Fruit fly (Drosophila melanogaster): ENCODE measurements around the gene Hsp68.

Hsp68 gene

dm6 chr3R:24058041-24058440, 931 bp upstream of the Hsp68 start, which contains the start of gene SMC1 (continued):
- TF ChIP-seq Chrac-16 (GFP tag; optimal IDR thresholded peaks at IDR 0.05) (no peak), CG2199 (GFP tag; IDR thresholded peaks at IDR 0.05) (peak; percentile 41; the same call in 1 of the 3 replicates), mam (GFP tag; optimal IDR thresholded peaks at IDR 0.05) (peak; percentile 68), Max (GFP tag; optimal IDR thresholded peaks at IDR 0.05) (peak; percentile 34), CG17385 (GFP tag; optimal IDR thresholded peaks at IDR 0.05) (no peak), Stat92E (GFP tag; optimal IDR thresholded peaks at IDR 0.05) (peak in 1 of 3 experiments; percentile 60), nmo (GFP tag; optimal IDR thresholded peaks at IDR 0.05) (no peak), B-H1 (GFP tag; IDR thresholded peaks at IDR 0.05) (no peak), CG5953 (GFP tag; IDR thresholded peaks at IDR 0.05) (no peak), Trl (optimal IDR thresholded peaks at IDR 0.05) (no peak), Trl (GFP tag; optimal IDR thresholded peaks at IDR 0.05) (peak; percentile 39), Hr51 (GFP tag; optimal IDR thresholded peaks at IDR 0.05) (no peak), jigr1 (GFP tag; IDR thresholded peaks at IDR 0.05) (no peak; the same call in 2 of the 3 replicates), CG16779 (GFP tag; IDR thresholded peaks at IDR 0.05) (0 out of 2 replicates have a peak, but pooled peaks have one; percentile 36), org-1 (GFP tag; optimal IDR thresholded peaks at IDR 0.05) (no peak), Usf (GFP tag; optimal IDR thresholded peaks at IDR 0.05) (no peak), sens-2 (GFP tag; IDR thresholded peaks at IDR 0.05) (no peak), CG17186 (GFP tag; optimal IDR thresholded peaks at IDR 0.05) (peak; percentile 47), ind (GFP tag; optimal IDR thresholded peaks at IDR 0.05) (no peak), pho (GFP tag; optimal IDR thresholded peaks at IDR 0.05) (peak; percentile 64), amos (GFP tag; IDR thresholded peaks at IDR 0.05; ENCODE audit: partially characterized antibody) (peak; percentile 100), CG8478 (optimal IDR thresholded peaks at IDR 0.05) (no peak), peb (GFP tag; IDR thresholded peaks at IDR 0.05) (no peak), CG13775 (GFP tag; optimal IDR thresholded peaks at IDR 0.05) (peak; percentile 18), Kr (GFP tag; optimal IDR thresholded peaks at IDR 0.05) (no peak), Hey (tag; optimal IDR thresholded peaks at IDR 0.05) (no peak), pros (GFP tag; optimal IDR thresholded peaks at IDR 0.05) (no peak), CG14710 (tag; optimal IDR thresholded peaks at IDR 0.05) (peak; percentile 68), CG17568 (GFP tag; optimal IDR thresholded peaks at IDR 0.05) (no peak), Meics (GFP tag; optimal IDR thresholded peaks at IDR 0.05) (peak; percentile 29), ken (GFP tag; IDR thresholded peaks at IDR 0.05) (no peak), lilli (GFP tag; optimal IDR thresholded peaks at IDR 0.05) (peak; percentile 56), tx (GFP tag; optimal IDR thresholded peaks at IDR 0.05) (peak; percentile 29), Ravus (GFP tag; IDR thresholded peaks at IDR 0.05) (no peak), CG17361 (GFP tag; IDR thresholded peaks at IDR 0.05) (0 out of 3 replicates have a peak, but pooled peaks have one; percentile 19), pan (optimal IDR thresholded peaks at IDR 0.05) (no peak), pan (GFP tag; optimal IDR thresholded peaks at IDR 0.05 in 1 of 2, IDR thresholded peaks at IDR 0.05 in 1 of 2) (peak in 1 of 2 experiments; percentile 44), CG12942 (GFP tag; optimal IDR thresholded peaks at IDR 0.05) (peak; percentile 9), Sry-δ (GFP tag; optimal IDR thresholded peaks at IDR 0.05) (peak; percentile 99), Atf3 (GFP tag; optimal IDR thresholded peaks at IDR 0.05) (no peak), stc (GFP tag; IDR thresholded peaks at IDR 0.05) (no peak; the same call in 1 of the 2 replicates), tin (GFP tag; optimal IDR thresholded peaks at IDR 0.05) (peak; percentile 13), HLHmδ (GFP tag; optimal IDR thresholded peaks at IDR 0.05) (no peak), HLH54F (GFP tag; optimal IDR thresholded peaks at IDR 0.05) (peak; percentile 61), CG15696 (tag; optimal IDR thresholded peaks at IDR 0.05) (peak; percentile 23), MTF-1 (GFP tag; optimal IDR thresholded peaks at IDR 0.05; ENCODE audit: borderline replicate concordance) (no peak), pum (GFP tag; optimal IDR thresholded peaks at IDR 0.05) (no peak), bbx (GFP tag; IDR thresholded peaks at IDR 0.05; ENCODE audit: partially characterized antibody) (peak; percentile 100), CG31365 (tag; optimal IDR thresholded peaks at IDR 0.05) (no peak), Ada2b (GFP tag; IDR thresholded peaks at IDR 0.05) (no peak), CG5245 (GFP tag; optimal IDR thresholded peaks at IDR 0.05) (no peak), lbe (GFP tag; optimal IDR thresholded peaks at IDR 0.05) (peak; percentile 76)

Data from whole organism, embryonic.